Fruit fly (Drosophila melanogaster) Kc167 (cell line): ENCODE results near the gene GstT4.

Experiments used
- Myc ChIP-seq: fragments of >200 bp; optimal IDR thresholded peaks from 2 replicates; lab custom pipeline; 2017; ENCODE audit warnings: missing external identifiers
- Sin3A ChIP-seq: fragments of >200 bp; optimal IDR thresholded peaks from 2 replicates; lab custom pipeline; 2018; ENCODE audit warnings: missing external identifiers
- h ChIP-seq: fragments of >200 bp; optimal IDR thresholded peaks from 3 replicates; lab custom pipeline; 2018; ENCODE audit warnings: missing external identifiers
- insv ChIP-seq: fragments of >200 bp; optimal IDR thresholded peaks from 3 replicates; lab custom pipeline; 2018; ENCODE audit warnings: missing external identifiers
- psq ChIP-seq: fragments of >200 bp; optimal IDR thresholded peaks from 2 replicates; lab custom pipeline; 2017; ENCODE audit warnings: missing external identifiers
- ttk ChIP-seq: sonication (Bioruptor generic); optimal IDR thresholded peaks from 2 replicates; lab custom pipeline; 2017; ENCODE audit warnings: missing external identifiers

Gene GstT4

DNA sequence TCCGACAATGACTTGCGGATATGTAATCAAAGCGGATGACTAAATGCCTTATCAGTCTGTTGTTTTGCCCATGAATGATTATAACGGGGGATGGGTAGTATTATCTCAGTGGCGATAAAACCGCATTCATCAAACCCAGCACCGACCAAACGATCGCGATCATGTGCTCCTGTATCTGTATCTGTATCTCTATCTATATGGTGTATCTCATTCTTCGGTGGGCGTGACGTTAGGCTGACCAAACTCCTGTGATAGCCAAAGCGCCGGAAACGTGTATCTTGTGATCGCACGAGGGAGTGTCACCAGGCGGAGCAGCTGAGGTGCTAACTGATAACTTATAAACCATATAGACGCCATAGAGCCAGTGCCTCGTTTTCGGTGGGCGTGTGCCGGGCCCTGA is 11.8 kb upstream of the GstT4 start:
- TF ChIP-seq h (lab: Kevin White, UChicago) = no peak
- no peak for TF ChIP-seq Myc (lab: Kevin White, UChicago)
- TF ChIP-seq insv = no peak
- TF ChIP-seq psq (lab: Kevin White, UChicago) = no peak
- no peak for TF ChIP-seq ttk
- no peak for TF ChIP-seq Sin3A (lab: Kevin White, UChicago)

- TF ChIP-seq ttk (no peak), psq (lab: Kevin White, UChicago) (no peak), h (lab: Kevin White, UChicago) (no peak), Sin3A (lab: Kevin White, UChicago) (no peak), Myc (lab: Kevin White, UChicago) (no peak), insv (no peak)
Observed at dm6 chrX:13394343-13394742, 10.2 kb upstream of the GstT4 start.

DNA sequence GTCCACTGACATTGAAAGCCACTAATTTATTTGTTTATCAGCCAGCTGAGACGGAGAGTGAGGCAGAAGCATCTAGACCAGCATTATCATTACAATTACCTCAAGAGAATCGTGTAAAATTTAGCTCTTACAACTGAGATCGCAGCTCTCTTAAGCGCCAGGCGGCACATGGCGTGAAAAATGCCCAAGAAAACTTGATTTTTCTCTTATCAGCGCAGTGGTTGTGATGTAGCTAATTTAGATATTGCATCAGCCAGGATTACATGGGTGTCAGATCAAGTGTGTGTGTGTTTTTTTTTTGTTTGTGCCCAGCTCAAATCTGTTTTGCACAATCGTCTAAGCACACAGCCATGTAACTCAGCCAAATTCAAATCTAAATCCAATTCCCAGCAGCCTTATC is 9.5 kb upstream of the GstT4 start:
- no peak for TF ChIP-seq insv
- no peak for TF ChIP-seq h (lab: Kevin White, UChicago)
- no peak for TF ChIP-seq Myc (lab: Kevin White, UChicago)
- TF ChIP-seq psq (lab: Kevin White, UChicago) = no peak
- no peak for TF ChIP-seq Sin3A (lab: Kevin White, UChicago)
- no peak for TF ChIP-seq ttk

DNA sequence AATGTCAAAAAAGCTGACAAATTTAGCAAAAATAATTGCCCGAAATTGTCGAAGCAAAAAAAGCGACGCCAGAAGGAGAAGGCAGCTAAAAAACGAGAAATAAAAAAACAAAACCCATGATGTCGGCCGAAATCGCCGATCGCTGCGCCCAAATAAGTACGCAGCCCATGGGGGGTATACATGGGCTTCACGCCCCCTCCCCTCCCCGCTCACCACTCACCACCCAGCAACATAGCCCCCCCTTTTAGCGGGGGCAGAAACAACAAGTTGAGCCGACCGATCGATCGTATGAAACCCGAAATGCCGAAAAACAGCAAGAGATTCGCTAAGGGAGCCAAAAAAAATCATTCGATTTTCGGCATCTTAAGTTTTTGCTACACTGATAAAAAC is 8.6 kb upstream of the GstT4 start:
- TF ChIP-seq Sin3A (lab: Kevin White, UChicago) (no peak), insv (no peak), ttk (no peak), Myc (lab: Kevin White, UChicago) (no peak), psq (lab: Kevin White, UChicago) (no peak), h (lab: Kevin White, UChicago) (no peak)

DNA sequence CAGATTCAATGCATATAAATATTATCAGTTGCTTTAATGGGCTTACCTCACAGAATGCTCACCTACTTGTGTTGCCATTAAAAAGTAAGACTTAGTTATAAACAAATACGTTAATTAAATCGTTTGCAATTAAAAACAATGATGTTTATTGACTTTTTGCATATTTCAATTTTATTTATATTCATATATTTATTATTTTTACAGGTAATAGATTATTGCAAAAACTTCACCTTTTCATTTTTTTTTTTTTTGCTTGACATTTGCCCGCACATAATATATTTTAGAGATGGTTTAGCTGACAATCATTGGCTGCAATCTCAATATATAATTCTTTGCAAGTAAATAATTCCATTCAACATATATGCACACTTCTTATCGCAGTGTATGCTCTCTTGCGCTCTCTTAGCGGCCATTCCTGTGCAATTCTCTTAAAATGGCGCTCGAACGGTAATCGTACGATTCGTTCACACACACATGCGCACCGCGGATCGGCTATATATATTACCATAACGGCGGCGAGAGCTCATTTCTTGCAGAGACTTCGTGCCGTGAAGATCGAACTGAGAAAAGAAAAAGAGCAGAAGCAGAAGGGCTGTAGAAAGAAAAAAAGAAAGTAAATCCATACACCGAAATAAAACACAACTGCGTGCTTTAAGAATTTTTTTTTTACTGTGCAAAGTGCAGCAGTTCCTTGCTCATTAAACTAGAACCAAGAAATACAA is 8.0 kb upstream of the GstT4 start, which contains the start of gene Bcat:
TSS of gene Bcat (plus strand) at position 522 of the 722 bp plus-strand sequence.
- TF ChIP-seq psq (lab: Kevin White, UChicago) (no peak), Sin3A (lab: Kevin White, UChicago) (no peak), ttk (no peak), h (lab: Kevin White, UChicago) (no peak), insv (no peak), Myc (lab: Kevin White, UChicago) (no peak)

dm6 chrX:13397610-13398009 is 6.9 kb upstream of the GstT4 start:
- TF ChIP-seq insv (no peak), Sin3A (lab: Kevin White, UChicago) (no peak), h (lab: Kevin White, UChicago) (no peak), Myc (lab: Kevin White, UChicago) (no peak), psq (lab: Kevin White, UChicago) (no peak), ttk (no peak)

DNA sequence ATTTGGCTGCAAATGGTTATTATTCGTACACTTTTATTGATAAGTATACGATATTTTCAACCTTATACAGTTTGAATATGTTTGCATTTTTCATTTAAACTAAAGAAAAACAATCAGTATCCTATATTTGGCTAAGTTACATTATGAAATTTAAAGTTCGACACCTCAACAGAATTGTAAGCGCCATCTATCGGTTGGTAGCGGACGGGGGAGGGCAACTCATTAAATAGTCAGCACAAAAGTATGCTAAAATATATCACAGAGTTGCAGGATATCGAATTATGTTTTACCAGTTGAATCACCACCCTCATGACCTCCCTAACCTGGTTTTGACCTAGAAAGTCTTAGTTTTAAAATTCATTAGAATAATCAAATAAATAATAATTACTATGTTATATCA is 3.3 kb upstream of the GstT4 start:
- no peak for TF ChIP-seq h (lab: Kevin White, UChicago)
- no peak for TF ChIP-seq Myc (lab: Kevin White, UChicago)
- TF ChIP-seq Sin3A (lab: Kevin White, UChicago) = no peak
- TF ChIP-seq insv = no peak
- TF ChIP-seq psq (lab: Kevin White, UChicago) = no peak
- no peak for TF ChIP-seq ttk

dm6 chrX:13402763-13403162 is 1.8 kb upstream of the GstT4 start, which contains the start of gene CG12725:
Gene CG12725 (minus strand): TSS chrX:13402863.
- TF ChIP-seq ttk = no peak
- TF ChIP-seq psq (lab: Kevin White, UChicago) = no peak
- no peak for TF ChIP-seq insv
- TF ChIP-seq Myc (lab: Kevin White, UChicago) = no peak
- no peak for TF ChIP-seq h (lab: Kevin White, UChicago)
- TF ChIP-seq Sin3A (lab: Kevin White, UChicago) = no peak

DNA sequence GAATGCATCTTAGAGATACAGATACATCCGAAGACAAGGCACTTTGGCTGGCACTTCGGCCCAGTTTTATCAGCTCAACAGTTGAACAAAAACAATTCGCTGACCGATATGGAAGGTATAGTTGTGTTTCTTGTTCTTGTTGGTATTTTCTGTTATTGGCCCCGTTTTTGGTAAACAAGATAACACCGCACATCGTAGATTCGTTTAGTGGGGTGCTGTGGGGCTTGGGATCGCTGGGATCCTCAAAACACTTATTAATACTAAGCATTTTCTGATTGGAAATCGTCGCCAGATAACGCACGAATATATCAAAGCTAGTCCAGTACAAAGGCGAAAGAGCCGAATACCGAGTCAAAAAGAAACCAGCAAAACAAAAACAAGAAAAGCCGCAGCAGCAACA is 996 bp upstream of the GstT4 start:
- TF ChIP-seq psq (lab: Kevin White, UChicago) = no peak
- TF ChIP-seq Sin3A (lab: Kevin White, UChicago) = no peak
- TF ChIP-seq h (lab: Kevin White, UChicago) = no peak
- no peak for TF ChIP-seq Myc (lab: Kevin White, UChicago)
- no peak for TF ChIP-seq insv
- TF ChIP-seq ttk = no peak

dm6 chrX:13406293-13406692 is 1.7 kb downstream of the GstT4 start:
- no peak for TF ChIP-seq ttk
- no peak for TF ChIP-seq psq (lab: Kevin White, UChicago)
- no peak for TF ChIP-seq Myc (lab: Kevin White, UChicago)
- no peak for TF ChIP-seq insv
- TF ChIP-seq Sin3A (lab: Kevin White, UChicago) = no peak
- no peak for TF ChIP-seq h (lab: Kevin White, UChicago)

- no peak for TF ChIP-seq h (lab: Kevin White, UChicago)
Observed at dm6 chrX:13407673-13408072, 3.1 kb downstream of the GstT4 start.

dm6 chrX:13410887-13411286 is 6.3 kb downstream of the GstT4 start:
- TF ChIP-seq ttk = no peak
- no peak for TF ChIP-seq psq (lab: Kevin White, UChicago)
- no peak for TF ChIP-seq h (lab: Kevin White, UChicago)
- no peak for TF ChIP-seq insv
- no peak for TF ChIP-seq Sin3A (lab: Kevin White, UChicago)
- TF ChIP-seq Myc (lab: Kevin White, UChicago) = no peak
